Fruit fly (Drosophila melanogaster) whole organism, embryonic: ENCODE results near the gene CG17111.

ENCODE experiments used
- Ada2b ChIP-seq: fragments of 200-800 bp; sonication (Bioruptor generic); IDR thresholded peaks from 2 replicates; pipeline ENCODE4 v1.3.6; 2022; ENCODE audit warnings: missing biosample characterization, missing genetic modification characterization
- Atf3 ChIP-seq: fragments of 200-800 bp; sonication (Bioruptor generic); optimal IDR thresholded peaks from 3 replicates; lab custom pipeline; 2016; ENCODE audit warnings: missing biosample characterization, missing genetic modification characterization
- Atf6 ChIP-seq: fragments of 200-800 bp; sonication (Bioruptor generic); IDR thresholded peaks from 2 replicates; pipeline ENCODE4 v1.3.6; 2022; ENCODE audit warnings: missing biosample characterization, missing genetic modification characterization
- CG1024 ChIP-seq: fragments of 200-800 bp; sonication (Bioruptor generic); IDR thresholded peaks from 2 replicates; pipeline ENCODE4 v1.3.6; 2022; ENCODE audit warnings: missing biosample characterization, missing genetic modification characterization
- CG10267 ChIP-seq: fragments of 200-800 bp; sonication (Bioruptor generic); optimal IDR thresholded peaks from 2 replicates; lab custom pipeline; 2018; ENCODE audit warnings: missing biosample characterization, mild to moderate bottlenecking, missing genetic modification characterization, moderate library complexity
- CG11093 ChIP-seq: fragments of 200-800 bp; sonication (Bioruptor generic); IDR thresholded peaks from 3 replicates; pipeline ENCODE4 v1.3.6; 2022; ENCODE audit warnings: missing biosample characterization, missing genetic modification characterization
- CG11398 ChIP-seq: fragments of 200-800 bp; sonication (Bioruptor generic); optimal IDR thresholded peaks from 2 replicates; lab custom pipeline; 2016; ENCODE audit warnings: missing biosample characterization, missing genetic modification characterization
- CG12391 ChIP-seq: fragments of 200-800 bp; sonication (Bioruptor generic); optimal IDR thresholded peaks from 3 replicates; lab custom pipeline; 2018; ENCODE audit warnings: missing biosample characterization, mild to moderate bottlenecking, missing genetic modification characterization, moderate library complexity
- CG14014 ChIP-seq: fragments of 200-800 bp; sonication (Bioruptor generic); IDR thresholded peaks from 2 replicates; pipeline ENCODE4 v1.3.6; 2022; ENCODE audit warnings: missing biosample characterization, missing genetic modification characterization
- CG15073 ChIP-seq: fragments of 200-800 bp; sonication (Bioruptor generic); optimal IDR thresholded peaks from 2 replicates; lab custom pipeline; 2016; ENCODE audit warnings: missing biosample characterization, missing genetic modification characterization
- CG15514 ChIP-seq: fragments of 200-800 bp; sonication (Bioruptor generic); optimal IDR thresholded peaks from 3 replicates; lab custom pipeline; 2017; ENCODE audit warnings: missing biosample characterization, missing genetic modification characterization, mild to moderate bottlenecking, moderate library complexity, missing genetic modification reagents
- CG15601 ChIP-seq: fragments of 200-800 bp; sonication (Bioruptor generic); optimal IDR thresholded peaks from 3 replicates; lab custom pipeline; 2019; ENCODE audit warnings: missing biosample characterization, mild to moderate bottlenecking, missing genetic modification characterization, moderate library complexity
- CG1647 ChIP-seq: fragments of 200-800 bp; sonication (Bioruptor generic); optimal IDR thresholded peaks from 3 replicates; lab custom pipeline; 2016; ENCODE audit warnings: missing biosample characterization, missing genetic modification characterization
- CG16815 ChIP-seq: fragments of 200-800 bp; sonication (Bioruptor generic); optimal IDR thresholded peaks from 3 replicates; lab custom pipeline; 2017; ENCODE audit warnings: missing biosample characterization, mild to moderate bottlenecking, missing genetic modification characterization
- CG18599 ChIP-seq: fragments of 200-800 bp; sonication (Bioruptor generic); optimal IDR thresholded peaks from 3 replicates; lab custom pipeline; 2017; ENCODE audit warnings: missing biosample characterization, missing genetic modification characterization, mild to moderate bottlenecking, moderate library complexity, missing genetic modification reagents
- CG3281 ChIP-seq: fragments of 200-800 bp; sonication (Bioruptor generic); optimal IDR thresholded peaks from 3 replicates; lab custom pipeline; 2017; ENCODE audit warnings: missing biosample characterization, mild to moderate bottlenecking, missing genetic modification characterization
- CG34224 ChIP-seq: fragments of 200-800 bp; sonication (Bioruptor generic); IDR thresholded peaks from 3 replicates; pipeline ENCODE4 v1.3.6; 2022; ENCODE audit warnings: missing biosample characterization, missing genetic modification characterization; ENCODE audit not compliant: partially characterized antibody
- CG4424 ChIP-seq: fragments of 200-800 bp; sonication (Bioruptor generic); optimal IDR thresholded peaks from 3 replicates; lab custom pipeline; 2016; ENCODE audit warnings: missing biosample characterization, missing genetic modification characterization
- CG4617 ChIP-seq: fragments of 200-800 bp; sonication (Bioruptor generic); optimal IDR thresholded peaks from 3 replicates; lab custom pipeline; 2016; ENCODE audit warnings: missing biosample characterization, missing genetic modification characterization, borderline replicate concordance
- CG6272 ChIP-seq: fragments of 200-800 bp; sonication (Bioruptor generic); IDR thresholded peaks from 2 replicates; pipeline ENCODE4 v1.3.6; 2022; ENCODE audit warnings: missing biosample characterization, missing genetic modification characterization
- CG7271 ChIP-seq: fragments of 200-800 bp; sonication (Bioruptor generic); optimal IDR thresholded peaks from 2 replicates; lab custom pipeline; 2018; ENCODE audit warnings: missing biosample characterization, mild to moderate bottlenecking, missing genetic modification characterization, moderate library complexity
- CG7786 ChIP-seq: fragments of 200-800 bp; sonication (Bioruptor generic); optimal IDR thresholded peaks from 2 replicates; lab custom pipeline; 2016; ENCODE audit warnings: missing biosample characterization, missing genetic modification characterization
- CG7963 ChIP-seq: fragments of 200-800 bp; sonication (Bioruptor generic); IDR thresholded peaks from 3 replicates; pipeline ENCODE4 v1.3.6; 2022; ENCODE audit warnings: missing biosample characterization, missing genetic modification characterization; ENCODE audit not compliant: partially characterized antibody
- CHES-1-like ChIP-seq: fragments of 200-800 bp; sonication (Bioruptor generic); optimal IDR thresholded peaks from 2 replicates; lab custom pipeline; 2016; ENCODE audit warnings: missing biosample characterization, missing genetic modification characterization
- E2f1 ChIP-seq: fragments of 200-800 bp; sonication (Bioruptor generic); IDR thresholded peaks from 2 replicates; pipeline ENCODE4 v1.3.6; 2022; ENCODE audit warnings: missing biosample characterization, missing genetic modification characterization
- Elba2 ChIP-seq: fragments of 200-800 bp; sonication (Bioruptor generic); optimal IDR thresholded peaks from 3 replicates; lab custom pipeline; 2016; ENCODE audit warnings: missing biosample characterization, missing genetic modification characterization
- Ets97D ChIP-seq: fragments of 200-800 bp; sonication (Bioruptor generic); optimal IDR thresholded peaks from 3 replicates; lab custom pipeline; 2016; ENCODE audit warnings: missing biosample characterization, missing genetic modification characterization
- H2.0 ChIP-seq: fragments of 200-800 bp; sonication (Bioruptor generic); IDR thresholded peaks from 2 replicates; pipeline ENCODE4 v1.3.6; 2022; ENCODE audit warnings: missing biosample characterization, missing genetic modification characterization
- HLH4C ChIP-seq: fragments of 200-800 bp; sonication (Bioruptor generic); IDR thresholded peaks from 3 replicates; pipeline ENCODE4 v1.3.6; 2022; ENCODE audit warnings: missing biosample characterization, missing genetic modification characterization; ENCODE audit not compliant: partially characterized antibody
- Mad ChIP-seq: fragments of 200-800 bp; sonication (Bioruptor generic); optimal IDR thresholded peaks from 2 replicates; lab custom pipeline; 2016; ENCODE audit warnings: missing biosample characterization, missing genetic modification characterization
- Mes4 ChIP-seq: fragments of 200-800 bp; sonication (Bioruptor generic); optimal IDR thresholded peaks from 2 replicates; lab custom pipeline; 2016; ENCODE audit warnings: missing biosample characterization, missing genetic modification characterization
- NfI ChIP-seq: fragments of 200-800 bp; sonication (Bioruptor generic); optimal IDR thresholded peaks from 3 replicates; lab custom pipeline; 2018; ENCODE audit warnings: missing biosample characterization, mild to moderate bottlenecking, missing genetic modification characterization, moderate library complexity
- Optix ChIP-seq: fragments of 200-800 bp; sonication (Bioruptor generic); IDR thresholded peaks from 3 replicates; pipeline ENCODE4 v1.3.6; 2022; ENCODE audit warnings: missing biosample characterization, missing genetic modification characterization
- Pdp1 ChIP-seq, 2 experiments: fragments of 200-800 bp; sonication (Bioruptor generic); optimal IDR thresholded peaks; 3 replicates each; lab custom pipeline; 2016; ENCODE audit warnings: missing biosample characterization in 2 of 2, missing genetic modification characterization in 2 of 2, mild to moderate bottlenecking in 1 of 2, moderate library complexity in 1 of 2
- Sin3A ChIP-seq: fragments of >200 bp; optimal IDR thresholded peaks from 2 replicates; lab custom pipeline; 2018
- Sry-δ ChIP-seq: fragments of 200-800 bp; sonication (Bioruptor generic); optimal IDR thresholded peaks from 2 replicates; lab custom pipeline; 2016; ENCODE audit warnings: missing biosample characterization, missing genetic modification characterization
- bowl ChIP-seq: fragments of 200-800 bp; sonication (Bioruptor generic); IDR thresholded peaks from 2 replicates; pipeline ENCODE4 v1.3.6; 2022; ENCODE audit warnings: missing biosample characterization, missing genetic modification characterization
- btn ChIP-seq: fragments of 200-800 bp; sonication (Bioruptor generic); optimal IDR thresholded peaks from 2 replicates; lab custom pipeline; 2016; ENCODE audit warnings: missing biosample characterization, missing genetic modification characterization
- chn ChIP-seq: fragments of 200-800 bp; sonication (Bioruptor generic); optimal IDR thresholded peaks from 2 replicates; lab custom pipeline; 2016; ENCODE audit warnings: missing biosample characterization, missing genetic modification characterization
- ci ChIP-seq: fragments of 200-800 bp; sonication (Bioruptor generic); IDR thresholded peaks from 3 replicates; pipeline ENCODE4 v1.3.6; 2022; ENCODE audit warnings: missing biosample characterization, missing genetic modification characterization
- esg ChIP-seq: fragments of 200-800 bp; sonication (Bioruptor generic); conservative IDR thresholded peaks from 2 replicates; pipeline ENCODE4 v1.3.6; 2022; ENCODE audit warnings: missing biosample characterization, missing genetic modification characterization
- hkb ChIP-seq, 2 experiments: fragments of 200-800 bp in 1 of 2; fragments of >200 bp in 1 of 2; sonication (Bioruptor generic) in 1 of 2; IDR thresholded peaks in 1 of 2; optimal IDR thresholded peaks in 1 of 2; 2 replicates each; pipeline versions ENCODE4 v1.3.6 to Lab custom; 2017 to 2022; ENCODE audit warnings: missing biosample characterization in 1 of 2, missing genetic modification characterization in 1 of 2
- ind ChIP-seq: fragments of 200-800 bp; sonication (Bioruptor generic); optimal IDR thresholded peaks from 3 replicates; lab custom pipeline; 2016; ENCODE audit warnings: missing biosample characterization, missing genetic modification characterization
- phol ChIP-seq: fragments of 200-800 bp; sonication (Bioruptor generic); optimal IDR thresholded peaks from 3 replicates; lab custom pipeline; 2018; ENCODE audit warnings: missing biosample characterization, mild to moderate bottlenecking, missing genetic modification characterization, moderate library complexity
- slbo ChIP-seq: fragments of 200-800 bp; sonication (Bioruptor generic); IDR thresholded peaks from 2 replicates; pipeline ENCODE4 v1.3.6; 2022; ENCODE audit warnings: missing biosample characterization, missing genetic modification characterization
- sug ChIP-seq: fragments of 200-800 bp; optimal IDR thresholded peaks from 2 replicates; lab custom pipeline; 2019; ENCODE audit warnings: missing biosample characterization, mild to moderate bottlenecking, missing genetic modification characterization, moderate library complexity
- twi ChIP-seq: fragments of 200-800 bp; optimal IDR thresholded peaks from 2 replicates; lab custom pipeline; 2019; ENCODE audit warnings: missing biosample characterization, mild to moderate bottlenecking, missing genetic modification characterization, moderate library complexity
- unc-4 ChIP-seq: fragments of 200-800 bp; sonication (Bioruptor generic); IDR thresholded peaks from 2 replicates; pipeline ENCODE4 v1.3.6; 2022; ENCODE audit warnings: missing biosample characterization, missing genetic modification characterization; ENCODE audit not compliant: partially characterized antibody
- usp ChIP-seq: fragments of >200 bp; optimal IDR thresholded peaks from 2 replicates; lab custom pipeline; 2017; ENCODE audit warnings: missing biosample characterization, missing genetic modification characterization
- zen ChIP-seq: fragments of 200-800 bp; sonication (Bioruptor generic); optimal IDR thresholded peaks from 3 replicates; lab custom pipeline; 2018; ENCODE audit warnings: missing biosample characterization, mild to moderate bottlenecking, missing genetic modification characterization, moderate library complexity
- zf30C ChIP-seq: fragments of 200-800 bp; sonication (Bioruptor generic); optimal IDR thresholded peaks from 3 replicates; lab custom pipeline; 2018; ENCODE audit warnings: missing biosample characterization, mild to moderate bottlenecking, missing genetic modification characterization

CG17111 gene

DNA sequence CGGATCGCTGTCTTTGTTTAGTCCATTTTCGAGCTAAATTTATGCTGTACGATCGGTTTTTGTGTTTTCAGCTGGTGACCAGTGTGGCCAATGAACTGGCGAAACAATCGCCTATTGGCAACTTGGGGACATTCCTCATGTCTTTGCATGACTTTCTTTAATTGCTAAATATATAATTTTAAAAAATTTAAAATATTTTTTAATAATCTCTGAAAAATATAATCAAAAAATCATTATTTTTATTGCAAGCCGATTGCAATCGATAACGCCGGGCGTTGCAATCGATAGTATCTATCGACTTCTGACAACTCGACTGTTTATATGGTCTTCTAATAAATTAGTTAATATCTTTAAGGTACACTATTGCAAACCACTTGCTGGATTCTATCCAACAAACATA, 5.8 kb downstream of the CG17111 start, which contains the start of the genes sav and Ublcp1 (continued):
- TF ChIP-seq CG12391 (peak; percentile 65), CG15601 (tag; lab: Kevin White, UChicago) (no peak), CG3281 (GFP tag; lab: Kevin White, UChicago) (peak; percentile 19), twi (tag; lab: Kevin White, UChicago) (peak; percentile 16), CG11093 (no peak), ind (GFP tag; lab: Kevin White, UChicago) (peak; percentile 25), Sin3A (peak; percentile 1), CG14014 (no peak), hkb (optimal IDR thresholded peaks at IDR 0.05; lab: Kevin White, UChicago) (no peak), hkb (GFP tag; IDR thresholded peaks at IDR 0.05; lab: Robert Waterston, UW) (0 out of 2 replicates have a peak, but pooled peaks have one; percentile 13), CHES-1-like (GFP tag; lab: Kevin White, UChicago) (no peak), Pdp1 (GFP tag; optimal IDR thresholded peaks at IDR 0.05; lab: Kevin White, UChicago) (no peak), esg (0 out of 2 replicates have a peak, but pooled peaks have one; percentile 21), CG15514 (GFP tag; lab: Kevin White, UChicago) (peak; percentile 46), E2f1 (GFP tag; lab: Robert Waterston, UW) (no peak), NfI (GFP tag; lab: Kevin White, UChicago) (peak; percentile 11), CG11398 (no peak), CG7963 (GFP tag; lab: Robert Waterston, UW) (peak; percentile 80), zf30C (GFP tag; lab: Kevin White, UChicago) (no peak), Atf6 (no peak; the same call in 1 of the 2 replicates), sug (peak; percentile 13), unc-4 (GFP tag; lab: Robert Waterston, UW) (peak; percentile 90), usp (GFP tag; lab: Kevin White, UChicago) (no peak), Optix (GFP tag; lab: Robert Waterston, UW) (no peak), CG15073 (GFP tag; lab: Kevin White, UChicago) (no peak), CG1024 (GFP tag; lab: Robert Waterston, UW) (no peak), CG4617 (GFP tag; lab: Kevin White, UChicago) (peak; percentile 85), chn (peak; percentile 6), Ets97D (peak; percentile 42), CG34224 (GFP tag; lab: Robert Waterston, UW) (peak; percentile 92), CG18599 (GFP tag; lab: Kevin White, UChicago) (no peak), Mes4 (no peak), Elba2 (GFP tag; lab: Kevin White, UChicago) (peak; percentile 74), CG4424 (GFP tag; lab: Kevin White, UChicago) (peak; percentile 20), CG7271 (tag; lab: Kevin White, UChicago) (no peak), btn (no peak), zen (tag; lab: Kevin White, UChicago) (peak; percentile 44), Ada2b (GFP tag; lab: Robert Waterston, UW) (no peak), CG7786 (GFP tag; lab: Kevin White, UChicago) (no peak), H2.0 (GFP tag; lab: Robert Waterston, UW) (no peak), CG6272 (GFP tag; lab: Robert Waterston, UW) (peak; percentile 19; the same call in 1 of the 2 replicates), Atf3 (GFP tag; lab: Kevin White, UChicago) (no peak), HLH4C (peak; percentile 91), slbo (GFP tag; lab: Robert Waterston, UW) (peak; percentile 11; the same call in 1 of the 2 replicates), ci (no peak), CG1647 (no peak), bowl (GFP tag; lab: Robert Waterston, UW) (no peak), CG10267 (tag; lab: Kevin White, UChicago) (peak; percentile 64), phol (peak; percentile 57), CG16815 (no peak), Sry-δ (GFP tag; lab: Kevin White, UChicago) (peak; percentile 50), Mad (GFP tag; lab: Kevin White, UChicago) (no peak)
